Worm (Caenorhabditis elegans) whole organism, L3 larva: ENCODE measurements around the gene git-1.

Experiments
- R02D3.7 ChIP-seq: fragments of 150-350 bp; optimal IDR thresholded peaks from 2 replicates; lab custom pipeline; 2014; ENCODE audit warnings: missing biosample characterization, missing genetic modification characterization
- ceh-82 ChIP-seq: fragments of 150-350 bp; optimal IDR thresholded peaks from 2 replicates; lab custom pipeline; 2014; ENCODE audit warnings: missing biosample characterization, missing genetic modification characterization
- elt-3 ChIP-seq, 3 experiments: fragments of 150-350 bp in 1 of 3; sonication (generic microtip) in 2 of 3; optimal IDR thresholded peaks; 2 replicates in 2 of 3; 4 replicates in 1 of 3; lab custom pipeline; 2014 to 2017; ENCODE audit warnings: missing biosample characterization in 3 of 3, missing genetic modification characterization in 3 of 3
- eor-1 ChIP-seq, 2 experiments: fragments of 150-350 bp; optimal IDR thresholded peaks; 2 replicates each; lab custom pipeline; 2014 to 2018; ENCODE audit warnings: missing biosample characterization in 2 of 2, missing genetic modification characterization in 2 of 2
- lin-39 ChIP-seq: fragments of 150-350 bp; optimal IDR thresholded peaks from 2 replicates; lab custom pipeline; 2018; ENCODE audit warnings: missing biosample characterization, missing genetic modification reagents, missing genetic modification characterization
- nhr-67 ChIP-seq: fragments of 150-350 bp; optimal IDR thresholded peaks from 2 replicates; lab custom pipeline; 2014; ENCODE audit warnings: missing biosample characterization, missing genetic modification characterization
- snpc-4 ChIP-seq: fragments of 150-350 bp; optimal IDR thresholded peaks from 2 replicates; lab custom pipeline; 2014; ENCODE audit warnings: missing biosample characterization, missing genetic modification characterization

git-1 gene

ce11 chrX:10576872-10577271, 52.2 kb downstream of the git-1 start, which contains the start of gene nhx-5:
Gene nhx-5, plus strand, starts transcription at chrX:10576953.
- peak; percentile 53 for TF ChIP-seq lin-39 (tag; lab: Kevin White, UChicago)
- no peak for TF ChIP-seq elt-3 (tag; optimal IDR thresholded peaks at IDR 0.05; lab: Kevin White, UChicago)
- no peak for TF ChIP-seq R02D3.7
- no peak for TF ChIP-seq nhr-67 (tag; lab: Kevin White, UChicago)
- TF ChIP-seq eor-1 (tag; optimal IDR thresholded peaks at IDR 0.05; lab: Kevin White, UChicago) = no peak
- TF ChIP-seq snpc-4 (tag; lab: Kevin White, UChicago) = no peak
- no peak for TF ChIP-seq ceh-82
